Worm (Caenorhabditis elegans): ENCODE data around the gene mct-6.

Gene mct-6

DNA sequence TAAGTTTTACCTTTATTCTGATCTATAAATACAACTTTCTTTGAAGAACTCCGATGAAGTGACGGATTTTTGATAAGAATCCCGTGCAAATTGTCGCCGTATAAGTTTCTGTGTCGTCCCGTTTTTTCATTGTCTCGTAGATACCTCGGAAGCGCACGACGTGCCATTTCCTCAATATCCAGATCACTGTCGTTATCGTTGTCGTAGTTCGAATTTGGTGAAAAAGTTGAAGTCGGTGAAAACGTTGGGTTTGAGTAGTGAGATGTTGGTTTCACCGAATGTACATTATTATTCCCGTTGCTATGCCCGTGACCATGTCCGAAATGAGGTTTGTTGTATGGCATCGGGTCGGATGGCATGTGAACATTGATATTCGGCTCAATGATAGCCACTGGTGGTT, 39.4 kb upstream of the mct-6 start:
- no peak for TF ChIP-seq tbx-37 (GFP tag; conservative IDR thresholded peaks at IDR 0.05)
- no peak for TF ChIP-seq hmbx-1 (tag; optimal IDR thresholded peaks at IDR 0.05)
- TF ChIP-seq ama-1 (optimal IDR thresholded peaks at IDR 0.05): no peak
- TF ChIP-seq tbx-11 (GFP tag; IDR thresholded peaks at IDR 0.05): no peak
- no peak for TF ChIP-seq pes-1 (GFP tag; IDR thresholded peaks at IDR 0.05)
- no peak for TF ChIP-seq B0310.2 (tag; optimal IDR thresholded peaks at IDR 0.05)

DNA sequence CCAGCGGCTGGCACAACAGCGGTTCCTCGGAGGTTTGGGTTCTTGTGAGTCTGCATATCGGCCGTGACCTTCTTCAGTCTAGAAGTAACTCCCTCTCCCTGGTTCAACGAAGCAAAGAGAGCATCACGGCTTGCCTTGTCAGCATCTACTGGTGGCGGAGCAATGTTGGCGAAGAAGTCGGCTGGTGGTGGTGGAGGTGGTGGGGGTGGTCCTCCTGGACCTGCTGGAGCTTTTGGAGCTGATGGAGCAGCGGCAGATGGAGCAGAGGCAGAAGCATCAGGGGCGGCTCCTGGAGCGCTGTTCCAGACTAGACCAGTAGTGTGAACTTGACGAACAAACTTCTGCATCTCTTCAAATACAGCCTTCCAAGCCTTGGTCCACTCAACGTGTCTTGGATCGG, 38.2 kb upstream of the mct-6 start:
- TF ChIP-seq F13C5.2 (tag; optimal IDR thresholded peaks at IDR 0.05) (no peak), ets-7 (tag; optimal IDR thresholded peaks at IDR 0.05) (no peak), flt-1 (GFP tag; IDR thresholded peaks at IDR 0.05) (no peak), hnd-1 (tag; optimal IDR thresholded peaks at IDR 0.05) (no peak), ceh-36 (tag; optimal IDR thresholded peaks at IDR 0.05) (no peak), pes-1 (GFP tag; IDR thresholded peaks at IDR 0.05) (no peak), B0310.2 (tag; optimal IDR thresholded peaks at IDR 0.05) (no peak), tbx-37 (GFP tag; conservative IDR thresholded peaks at IDR 0.05) (no peak), hmbx-1 (tag; optimal IDR thresholded peaks at IDR 0.05) (no peak), scrt-1 (GFP tag; IDR thresholded peaks at IDR 0.05) (no peak), aly-1 (tag; optimal IDR thresholded peaks at IDR 0.05) (no peak), tra-4 (tag; optimal IDR thresholded peaks at IDR 0.05) (no peak), ceh-13 (GFP tag; optimal IDR thresholded peaks at IDR 0.05) (no peak), hmg-4 (GFP tag; optimal IDR thresholded peaks at IDR 0.05) (no peak), ama-1 (optimal IDR thresholded peaks at IDR 0.05) (no peak), tbx-11 (GFP tag; IDR thresholded peaks at IDR 0.05) (no peak), sea-1 (GFP tag; conservative IDR thresholded peaks at IDR 0.05) (no peak)

DNA sequence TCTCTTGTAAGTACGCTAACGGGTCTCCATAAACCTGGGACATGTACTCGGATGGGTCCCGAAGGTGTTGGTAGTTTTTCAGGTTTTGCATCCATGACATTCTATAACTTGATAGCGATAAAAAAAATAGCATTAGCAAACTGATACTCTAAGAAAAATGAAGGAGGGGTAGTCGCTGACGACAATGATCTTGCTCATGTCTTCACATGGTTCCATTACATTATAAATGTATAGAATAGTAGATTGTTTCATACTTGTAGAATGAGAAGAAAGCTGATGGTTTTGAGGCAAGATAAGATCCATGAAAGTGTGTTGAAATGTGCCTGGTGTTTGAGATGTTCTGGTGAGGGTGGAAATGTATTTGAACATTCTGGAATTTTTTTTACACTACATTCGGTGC, 36.7 kb upstream of the mct-6 start, which contains the start of gene mec-4:
Gene mec-4 (minus strand): TSS at position 101 of the 400 bp plus-strand sequence.
- TF ChIP-seq sea-1 (GFP tag; conservative IDR thresholded peaks at IDR 0.05): no peak

DNA sequence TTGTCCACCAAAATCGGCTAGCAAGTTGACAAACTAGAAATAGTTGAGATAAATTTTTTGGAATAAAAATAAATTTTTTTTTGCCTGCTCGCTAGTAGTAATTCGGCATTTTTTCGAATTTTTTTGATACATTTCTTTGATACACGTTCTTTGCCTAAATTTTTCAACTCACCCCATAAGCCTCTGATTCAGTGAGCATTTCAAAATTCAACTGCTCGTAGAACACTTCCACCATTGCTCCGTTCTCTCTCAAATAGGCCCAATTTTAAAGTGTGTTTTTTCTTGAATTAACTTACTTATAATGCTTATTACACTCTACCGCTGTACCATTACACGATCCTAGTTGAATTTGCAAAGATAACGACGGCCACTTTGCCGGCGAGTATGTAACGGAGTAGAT, 33.2 kb upstream of the mct-6 start:
- TF ChIP-seq B0310.2 (tag; optimal IDR thresholded peaks at IDR 0.05): no peak
- TF ChIP-seq hmbx-1 (tag; optimal IDR thresholded peaks at IDR 0.05): no peak
- TF ChIP-seq aly-1 (tag; optimal IDR thresholded peaks at IDR 0.05): no peak
- TF ChIP-seq ceh-36 (tag; optimal IDR thresholded peaks at IDR 0.05): no peak
- TF ChIP-seq sea-1 (GFP tag; conservative IDR thresholded peaks at IDR 0.05): no peak
- TF ChIP-seq ceh-13 (GFP tag; optimal IDR thresholded peaks at IDR 0.05): no peak
- TF ChIP-seq tra-4 (tag; optimal IDR thresholded peaks at IDR 0.05): no peak
- no peak for TF ChIP-seq pes-1 (GFP tag; IDR thresholded peaks at IDR 0.05)

ce11 chrX:16799065-16799663, 28.9 kb upstream of the mct-6 start:
- TF ChIP-seq ama-1 (optimal IDR thresholded peaks at IDR 0.05): no peak
- no peak for TF ChIP-seq ets-7 (tag; optimal IDR thresholded peaks at IDR 0.05)
- no peak for TF ChIP-seq scrt-1 (GFP tag; IDR thresholded peaks at IDR 0.05)
- TF ChIP-seq pes-1 (GFP tag; IDR thresholded peaks at IDR 0.05): no peak
- no peak for TF ChIP-seq sea-1 (GFP tag; conservative IDR thresholded peaks at IDR 0.05)
- no peak for TF ChIP-seq aly-1 (tag; optimal IDR thresholded peaks at IDR 0.05)
- TF ChIP-seq hmg-4 (GFP tag; optimal IDR thresholded peaks at IDR 0.05): peak; percentile 37
- TF ChIP-seq ceh-36 (tag; optimal IDR thresholded peaks at IDR 0.05): no peak
- TF ChIP-seq ceh-13 (GFP tag; optimal IDR thresholded peaks at IDR 0.05): no peak
- no peak for TF ChIP-seq hnd-1 (tag; optimal IDR thresholded peaks at IDR 0.05)
- TF ChIP-seq flt-1 (GFP tag; IDR thresholded peaks at IDR 0.05): no peak
- no peak for TF ChIP-seq tbx-11 (GFP tag; IDR thresholded peaks at IDR 0.05)
- TF ChIP-seq tbx-37 (GFP tag; conservative IDR thresholded peaks at IDR 0.05): no peak
- peak; percentile 42 for TF ChIP-seq F13C5.2 (tag; optimal IDR thresholded peaks at IDR 0.05)
- TF ChIP-seq hmbx-1 (tag; optimal IDR thresholded peaks at IDR 0.05): no peak
- no peak for TF ChIP-seq B0310.2 (tag; optimal IDR thresholded peaks at IDR 0.05)

DNA sequence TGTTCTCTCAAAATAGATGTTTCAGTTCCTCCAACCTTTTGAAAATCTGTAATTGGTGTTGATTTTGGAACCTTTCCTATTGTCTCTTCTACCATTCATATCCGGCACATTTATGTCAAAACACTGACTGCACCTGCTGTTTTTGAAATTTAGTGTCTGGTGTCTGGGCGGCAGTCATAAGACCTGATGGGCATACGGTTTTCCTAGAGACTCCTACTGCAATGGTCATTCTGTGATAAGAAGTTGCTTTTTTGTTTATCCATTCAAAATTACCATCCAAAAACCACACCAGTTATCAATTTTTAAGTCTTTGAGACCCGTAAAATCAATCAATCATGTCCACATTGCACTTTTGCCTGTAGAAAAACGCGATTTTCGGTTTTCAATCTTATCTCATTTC, 28.3 kb upstream of the mct-6 start:
- TF ChIP-seq scrt-1 (GFP tag; IDR thresholded peaks at IDR 0.05) (no peak), tbx-37 (GFP tag; conservative IDR thresholded peaks at IDR 0.05) (no peak), sea-1 (GFP tag; conservative IDR thresholded peaks at IDR 0.05) (no peak), hnd-1 (tag; optimal IDR thresholded peaks at IDR 0.05) (no peak), F13C5.2 (tag; optimal IDR thresholded peaks at IDR 0.05) (no peak), tbx-11 (GFP tag; IDR thresholded peaks at IDR 0.05) (no peak), hmbx-1 (tag; optimal IDR thresholded peaks at IDR 0.05) (no peak), ets-7 (tag; optimal IDR thresholded peaks at IDR 0.05) (no peak), B0310.2 (tag; optimal IDR thresholded peaks at IDR 0.05) (no peak), tra-4 (tag; optimal IDR thresholded peaks at IDR 0.05) (no peak), aly-1 (tag; optimal IDR thresholded peaks at IDR 0.05) (no peak), ceh-13 (GFP tag; optimal IDR thresholded peaks at IDR 0.05) (no peak)

ce11 chrX:16796826-16797225, 26.5 kb upstream of the mct-6 start:
- peak; percentile 50 for TF ChIP-seq hmg-4 (GFP tag; optimal IDR thresholded peaks at IDR 0.05)
- no peak for TF ChIP-seq B0310.2 (tag; optimal IDR thresholded peaks at IDR 0.05)
- TF ChIP-seq aly-1 (tag; optimal IDR thresholded peaks at IDR 0.05): peak; percentile 16
- TF ChIP-seq flt-1 (GFP tag; IDR thresholded peaks at IDR 0.05): no peak

- TF ChIP-seq ceh-36 (tag; optimal IDR thresholded peaks at IDR 0.05): no peak
Measured at ce11 chrX:16795978-16796377, 25.7 kb upstream of the mct-6 start, which contains the start of gene aak-2. TSS of gene aak-2 (plus strand) at chrX:16796087.

ce11 chrX:16793470-16793869, 23.2 kb upstream of the mct-6 start:
- TF ChIP-seq ceh-36 (tag; optimal IDR thresholded peaks at IDR 0.05): no peak
- TF ChIP-seq B0310.2 (tag; optimal IDR thresholded peaks at IDR 0.05): no peak
- TF ChIP-seq F13C5.2 (tag; optimal IDR thresholded peaks at IDR 0.05): no peak
- no peak for TF ChIP-seq tbx-11 (GFP tag; IDR thresholded peaks at IDR 0.05)
- no peak for TF ChIP-seq flt-1 (GFP tag; IDR thresholded peaks at IDR 0.05)
